Worm (Caenorhabditis elegans) whole organism, early embryonic: ENCODE results near the gene fbxa-152.

Experiments
- B0310.2 ChIP-seq: sonication (generic microtip); optimal IDR thresholded peaks from 2 replicates; lab custom pipeline; 2016; ENCODE audit warnings: mild to moderate bottlenecking, missing genetic modification characterization, missing compliant biosample characterization
- F13C5.2 ChIP-seq: sonication (generic microtip); optimal IDR thresholded peaks from 2 replicates; lab custom pipeline; 2017; ENCODE audit warnings: mild to moderate bottlenecking, missing genetic modification characterization, inconsistent platforms, missing compliant biosample characterization
- aly-1 ChIP-seq: sonication (generic microtip); optimal IDR thresholded peaks from 2 replicates; lab custom pipeline; 2016; ENCODE audit warnings: missing genetic modification characterization, missing compliant biosample characterization
- ama-1 ChIP-seq: fragments of 150-350 bp; optimal IDR thresholded peaks from 2 replicates; lab custom pipeline; 2014
- ceh-13 ChIP-seq: fragments of 200-800 bp; sonication (Bioruptor generic); optimal IDR thresholded peaks from 2 replicates; lab custom pipeline; 2018; ENCODE audit warnings: mild to moderate bottlenecking, missing genetic modification characterization, missing compliant biosample characterization
- ceh-36 ChIP-seq: sonication (generic microtip); optimal IDR thresholded peaks from 2 replicates; lab custom pipeline; 2016; ENCODE audit warnings: missing genetic modification characterization, inconsistent platforms, missing compliant biosample characterization
- ets-7 ChIP-seq: sonication (generic microtip); optimal IDR thresholded peaks from 2 replicates; lab custom pipeline; 2016; ENCODE audit warnings: missing genotype, missing genetic modification characterization, missing compliant biosample characterization
- flt-1 ChIP-seq: fragments of 200-800 bp; sonication (Bioruptor generic); IDR thresholded peaks from 2 replicates; pipeline ENCODE4 v1.3.6; 2022; ENCODE audit warnings: missing genetic modification characterization, missing compliant biosample characterization
- hmbx-1 ChIP-seq: sonication (generic microtip); optimal IDR thresholded peaks from 2 replicates; lab custom pipeline; 2016; ENCODE audit warnings: mild to moderate bottlenecking, missing genetic modification characterization, missing compliant biosample characterization
- hmg-4 ChIP-seq: fragments of 200-800 bp; sonication (Bioruptor generic); optimal IDR thresholded peaks from 2 replicates; lab custom pipeline; 2018; ENCODE audit warnings: mild to moderate bottlenecking, missing genetic modification characterization, missing compliant biosample characterization
- hnd-1 ChIP-seq: sonication (generic microtip); optimal IDR thresholded peaks from 2 replicates; lab custom pipeline; 2016; ENCODE audit warnings: missing genetic modification characterization, missing compliant biosample characterization
- pes-1 ChIP-seq: fragments of 200-800 bp; sonication (Bioruptor generic); IDR thresholded peaks from 2 replicates; pipeline ENCODE4 v1.3.6; 2022; ENCODE audit warnings: missing genetic modification reagents, missing genetic modification characterization, missing compliant biosample characterization
- scrt-1 ChIP-seq: fragments of 200-800 bp; sonication (Bioruptor generic); IDR thresholded peaks from 2 replicates; pipeline ENCODE4 v1.3.6; 2022; ENCODE audit warnings: missing genetic modification characterization, missing compliant biosample characterization
- sea-1 ChIP-seq: fragments of 200-800 bp; sonication (Bioruptor generic); conservative IDR thresholded peaks from 2 replicates; pipeline ENCODE4 v1.3.6; 2022; ENCODE audit warnings: missing genetic modification characterization, missing compliant biosample characterization
- tbx-11 ChIP-seq: fragments of 200-800 bp; sonication (Bioruptor generic); IDR thresholded peaks from 2 replicates; pipeline ENCODE4 v1.3.6; 2022; ENCODE audit warnings: missing genetic modification characterization, missing compliant biosample characterization
- tbx-37 ChIP-seq: fragments of 200-800 bp; sonication (Bioruptor generic); conservative IDR thresholded peaks from 2 replicates; pipeline ENCODE4 v1.3.6; 2022; ENCODE audit warnings: missing genetic modification reagents, missing genetic modification characterization, missing compliant biosample characterization
- tra-4 ChIP-seq: sonication (generic microtip); optimal IDR thresholded peaks from 2 replicates; lab custom pipeline; 2017; ENCODE audit warnings: missing genetic modification characterization, missing compliant biosample characterization

fbxa-152 gene

DNA sequence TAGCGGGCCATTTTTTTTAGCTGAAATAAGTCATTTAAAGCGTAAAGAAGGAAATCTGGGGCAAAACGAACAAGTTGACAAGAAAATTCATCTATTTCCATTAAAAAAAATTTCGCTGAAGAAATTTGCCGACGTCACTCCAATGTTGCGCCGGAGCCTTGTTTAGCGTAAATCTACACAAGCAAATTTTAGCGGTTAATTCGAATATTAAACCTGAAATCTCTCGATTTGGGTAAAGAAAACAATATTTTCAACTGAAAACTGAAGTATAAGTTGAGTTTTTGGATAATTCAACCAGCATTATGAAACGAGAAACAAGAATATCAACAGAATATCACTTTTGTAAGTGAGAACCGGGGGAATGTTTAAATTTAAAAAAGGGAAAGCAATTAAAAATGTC is 23.8 kb downstream of the fbxa-152 start, which contains the start of gene F28F8.9:
TSS of gene F28F8.9 (minus strand) at position 288 of the 400 bp plus-strand sequence.
- TF ChIP-seq pes-1 (GFP tag; lab: Robert Waterston, UW) (no peak), hmg-4 (GFP tag; lab: Kevin White, UChicago) (no peak), tra-4 (tag; lab: Kevin White, UChicago) (no peak), sea-1 (GFP tag; lab: Robert Waterston, UW) (no peak), flt-1 (no peak), hnd-1 (tag; lab: Kevin White, UChicago) (no peak), B0310.2 (tag; lab: Kevin White, UChicago) (no peak), tbx-37 (GFP tag; lab: Robert Waterston, UW) (no peak), scrt-1 (GFP tag; lab: Robert Waterston, UW) (no peak), ama-1 (lab: Kevin White, UChicago) (no peak), F13C5.2 (tag; lab: Kevin White, UChicago) (no peak), tbx-11 (GFP tag; lab: Robert Waterston, UW) (no peak), ceh-36 (tag; lab: Kevin White, UChicago) (no peak), hmbx-1 (tag; lab: Kevin White, UChicago) (no peak), aly-1 (tag; lab: Kevin White, UChicago) (no peak)

DNA sequence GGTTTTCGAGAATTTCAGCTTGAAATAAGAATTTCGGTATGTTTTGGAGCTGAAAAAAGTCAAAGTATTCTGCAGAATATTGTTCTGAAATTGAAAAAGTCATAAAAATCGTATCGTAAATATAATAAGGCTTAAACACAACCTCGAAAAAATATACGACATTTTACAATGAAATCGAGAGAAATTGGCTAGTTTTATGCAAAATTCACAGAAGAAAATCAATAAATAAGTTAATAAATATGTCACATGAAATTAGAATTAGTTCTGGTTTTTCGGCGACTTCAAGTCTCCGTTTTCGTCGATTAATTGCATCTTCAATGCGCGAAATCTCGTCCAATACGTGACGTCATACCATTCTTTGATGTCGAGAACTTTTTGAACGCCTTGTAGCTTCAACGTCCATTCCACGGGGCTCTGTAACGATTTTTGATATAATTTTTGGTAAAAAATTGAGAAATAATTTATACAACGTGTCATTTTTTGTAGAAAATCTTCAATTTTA is 24.7 kb downstream of the fbxa-152 start, which contains the start of gene atx-3:
TSS of gene atx-3 (minus strand) at position 51 of the 502 bp plus-strand sequence.
- TF ChIP-seq hnd-1 (tag; lab: Kevin White, UChicago), result no peak
- TF ChIP-seq B0310.2 (tag; lab: Kevin White, UChicago), result no peak
- TF ChIP-seq ets-7 (tag; lab: Kevin White, UChicago), result no peak
- no peak for TF ChIP-seq ceh-13
- TF ChIP-seq scrt-1 (GFP tag; lab: Robert Waterston, UW), result no peak
- no peak for TF ChIP-seq aly-1 (tag; lab: Kevin White, UChicago)
- TF ChIP-seq hmg-4 (GFP tag; lab: Kevin White, UChicago), result no peak
- TF ChIP-seq tbx-37 (GFP tag; lab: Robert Waterston, UW), result no peak
- TF ChIP-seq ama-1 (lab: Kevin White, UChicago), result no peak
- TF ChIP-seq ceh-36 (tag; lab: Kevin White, UChicago), result no peak
- TF ChIP-seq pes-1 (GFP tag; lab: Robert Waterston, UW), result no peak
- TF ChIP-seq flt-1, result no peak
- TF ChIP-seq hmbx-1 (tag; lab: Kevin White, UChicago), result no peak
- no peak for TF ChIP-seq tra-4 (tag; lab: Kevin White, UChicago)
- no peak for TF ChIP-seq sea-1 (GFP tag; lab: Robert Waterston, UW)
- no peak for TF ChIP-seq tbx-11 (GFP tag; lab: Robert Waterston, UW)

DNA sequence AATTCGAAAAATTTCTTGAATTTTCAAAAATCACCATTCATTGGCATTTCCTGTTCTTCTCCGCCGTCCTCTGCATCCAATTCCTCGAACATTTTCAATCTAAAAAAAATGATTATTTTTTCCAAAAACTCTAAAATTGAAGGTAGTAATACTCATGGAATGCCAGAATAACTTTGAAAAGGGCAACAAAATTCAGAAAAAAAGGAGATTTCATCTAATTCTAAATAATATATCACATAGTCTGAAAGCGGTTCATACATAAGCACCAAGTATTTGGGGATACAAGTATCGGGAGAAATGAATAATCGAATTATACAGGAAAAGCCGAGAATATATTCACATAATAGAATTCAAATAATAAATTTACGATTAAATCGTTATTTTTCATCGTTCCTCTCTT is 26.8 kb downstream of the fbxa-152 start, which contains the start of gene mdt-28:
TSS of gene mdt-28 (minus strand) at position 101 of the 400 bp plus-strand sequence.
- TF ChIP-seq tbx-37 (GFP tag; lab: Robert Waterston, UW), result no peak
- no peak for TF ChIP-seq flt-1
- TF ChIP-seq sea-1 (GFP tag; lab: Robert Waterston, UW), result no peak
- no peak for TF ChIP-seq ceh-13
- no peak for TF ChIP-seq hmbx-1 (tag; lab: Kevin White, UChicago)
- no peak for TF ChIP-seq hnd-1 (tag; lab: Kevin White, UChicago)
- no peak for TF ChIP-seq hmg-4 (GFP tag; lab: Kevin White, UChicago)
- no peak for TF ChIP-seq ama-1 (lab: Kevin White, UChicago)
- TF ChIP-seq aly-1 (tag; lab: Kevin White, UChicago), result no peak
- no peak for TF ChIP-seq pes-1 (GFP tag; lab: Robert Waterston, UW)
- TF ChIP-seq ceh-36 (tag; lab: Kevin White, UChicago), result no peak
- TF ChIP-seq F13C5.2 (tag; lab: Kevin White, UChicago), result no peak
- TF ChIP-seq tbx-11 (GFP tag; lab: Robert Waterston, UW), result no peak
- no peak for TF ChIP-seq tra-4 (tag; lab: Kevin White, UChicago)
- TF ChIP-seq ets-7 (tag; lab: Kevin White, UChicago), result no peak
- TF ChIP-seq B0310.2 (tag; lab: Kevin White, UChicago), result no peak

DNA sequence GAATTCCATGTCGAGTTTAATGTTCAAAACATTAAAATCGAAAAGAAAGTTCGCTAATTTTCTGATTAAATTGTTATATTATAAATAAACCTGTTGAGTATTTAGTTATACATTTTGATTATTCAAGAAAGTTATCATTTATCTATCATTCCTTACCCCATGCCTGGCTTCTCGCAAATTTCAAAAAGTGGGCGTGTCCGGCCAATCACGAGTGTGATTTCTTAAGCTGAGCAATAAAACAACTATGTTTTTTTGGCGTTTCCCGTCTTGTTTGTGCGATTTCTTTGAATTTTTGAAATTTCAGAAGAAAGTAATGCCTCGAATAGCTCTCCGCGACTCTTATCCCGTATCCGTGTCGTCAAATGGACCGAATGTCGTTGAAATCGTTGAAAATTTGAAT is 29.5 kb downstream of the fbxa-152 start, which contains the start of gene fbxa-94:
TSS of gene fbxa-94 (plus strand) at position 301 of the 400 bp plus-strand sequence.
- TF ChIP-seq pes-1 (GFP tag; lab: Robert Waterston, UW) (no peak), ets-7 (tag; lab: Kevin White, UChicago) (no peak), hnd-1 (tag; lab: Kevin White, UChicago) (no peak), tbx-11 (GFP tag; lab: Robert Waterston, UW) (no peak), hmbx-1 (tag; lab: Kevin White, UChicago) (no peak), ceh-36 (tag; lab: Kevin White, UChicago) (no peak), F13C5.2 (tag; lab: Kevin White, UChicago) (no peak), ceh-13 (no peak), tra-4 (tag; lab: Kevin White, UChicago) (no peak), aly-1 (tag; lab: Kevin White, UChicago) (no peak), tbx-37 (GFP tag; lab: Robert Waterston, UW) (no peak), ama-1 (lab: Kevin White, UChicago) (no peak)

- TF ChIP-seq tbx-11 (GFP tag; lab: Robert Waterston, UW) (no peak), tbx-37 (GFP tag; lab: Robert Waterston, UW) (no peak), pes-1 (GFP tag; lab: Robert Waterston, UW) (no peak), ets-7 (tag; lab: Kevin White, UChicago) (no peak), aly-1 (tag; lab: Kevin White, UChicago) (no peak), hmbx-1 (tag; lab: Kevin White, UChicago) (no peak), B0310.2 (tag; lab: Kevin White, UChicago) (no peak), F13C5.2 (tag; lab: Kevin White, UChicago) (no peak), hnd-1 (tag; lab: Kevin White, UChicago) (no peak), tra-4 (tag; lab: Kevin White, UChicago) (no peak), hmg-4 (GFP tag; lab: Kevin White, UChicago) (no peak), scrt-1 (GFP tag; lab: Robert Waterston, UW) (no peak), ceh-13 (no peak), sea-1 (GFP tag; lab: Robert Waterston, UW) (no peak), ceh-36 (tag; lab: Kevin White, UChicago) (no peak), ama-1 (lab: Kevin White, UChicago) (no peak), flt-1 (no peak)
Measured at ce11 chrV:15571006-15571526, 31.1 kb downstream of the fbxa-152 start, which contains the start of gene fbxa-95. Gene fbxa-95, plus strand, starts transcription at chrV:15571476.
